Fruit fly (Drosophila melanogaster) whole organism, embryonic: ENCODE results near the gene Adsl.

ENCODE experiments used
- Abd-B ChIP-seq: fragments of 200-800 bp; sonication (Bioruptor generic); optimal IDR thresholded peaks from 2 replicates; lab custom pipeline; 2018; ENCODE audit warnings: missing biosample characterization, mild to moderate bottlenecking, missing genetic modification characterization, moderate library complexity
- Ada2b ChIP-seq: fragments of 200-800 bp; sonication (Bioruptor generic); IDR thresholded peaks from 2 replicates; pipeline ENCODE4 v1.3.6; 2022; ENCODE audit warnings: missing biosample characterization, missing genetic modification characterization
- Atf-2 ChIP-seq: fragments of 200-800 bp; sonication (Bioruptor generic); optimal IDR thresholded peaks from 2 replicates; lab custom pipeline; 2016; ENCODE audit warnings: missing biosample characterization, missing genetic modification characterization
- CG10366 ChIP-seq: fragments of 200-800 bp; sonication (Bioruptor generic); IDR thresholded peaks from 2 replicates; pipeline ENCODE4 v1.3.6; 2022; ENCODE audit warnings: missing biosample characterization, missing genetic modification characterization
- CG10431 ChIP-seq: fragments of 200-800 bp; sonication (Bioruptor generic); optimal IDR thresholded peaks from 3 replicates; lab custom pipeline; 2018; ENCODE audit warnings: missing biosample characterization, mild to moderate bottlenecking, missing genetic modification characterization
- CG11560 ChIP-seq: fragments of 200-800 bp; sonication (Bioruptor generic); IDR thresholded peaks from 3 replicates; pipeline ENCODE4 v1.3.6; 2022; ENCODE audit warnings: missing biosample characterization, missing genetic modification characterization
- CG12219 ChIP-seq: fragments of 200-800 bp; sonication (Bioruptor generic); optimal IDR thresholded peaks from 3 replicates; lab custom pipeline; 2018; ENCODE audit warnings: missing biosample characterization, mild to moderate bottlenecking, missing genetic modification characterization
- CG14667 ChIP-seq: fragments of 200-800 bp; sonication (Bioruptor generic); IDR thresholded peaks from 2 replicates; pipeline ENCODE4 v1.3.6; 2022; ENCODE audit warnings: missing biosample characterization, missing genetic modification characterization
- CG15479 ChIP-seq: fragments of 200-800 bp; sonication (Bioruptor generic); optimal IDR thresholded peaks from 3 replicates; lab custom pipeline; 2019; ENCODE audit warnings: missing biosample characterization, mild to moderate bottlenecking, missing genetic modification characterization, moderate library complexity
- CG16813 ChIP-seq: fragments of 200-800 bp; sonication (Bioruptor generic); IDR thresholded peaks from 3 replicates; pipeline ENCODE4 v1.3.6; 2022; ENCODE audit warnings: missing biosample characterization, missing genetic modification characterization; ENCODE audit not compliant: partially characterized antibody
- CG17328 ChIP-seq: fragments of 200-800 bp; sonication (Bioruptor generic); IDR thresholded peaks from 2 replicates; pipeline ENCODE4 v1.3.6; 2022; ENCODE audit warnings: missing biosample characterization, missing genetic modification characterization
- CG17359 ChIP-seq: fragments of 200-800 bp; sonication (Bioruptor generic); optimal IDR thresholded peaks from 3 replicates; lab custom pipeline; 2018; ENCODE audit warnings: missing biosample characterization, mild to moderate bottlenecking, missing genetic modification characterization, moderate library complexity
- CG1792 ChIP-seq: fragments of 200-800 bp; sonication (Bioruptor generic); optimal IDR thresholded peaks from 2 replicates; lab custom pipeline; 2016; ENCODE audit warnings: missing biosample characterization, missing genetic modification characterization
- CG18262 ChIP-seq: fragments of 200-800 bp; optimal IDR thresholded peaks from 3 replicates; lab custom pipeline; 2019; ENCODE audit warnings: missing biosample characterization, mild to moderate bottlenecking, missing genetic modification characterization, moderate library complexity
- CG30431 ChIP-seq: fragments of 200-800 bp; sonication (Bioruptor generic); optimal IDR thresholded peaks from 2 replicates; lab custom pipeline; 2017; ENCODE audit warnings: missing biosample characterization, missing genetic modification characterization
- CG3163 ChIP-seq: fragments of 200-800 bp; sonication (Bioruptor generic); optimal IDR thresholded peaks from 3 replicates; lab custom pipeline; 2016; ENCODE audit warnings: missing biosample characterization, missing genetic modification characterization
- CG43689 ChIP-seq: fragments of 200-800 bp; sonication (Bioruptor generic); IDR thresholded peaks from 2 replicates; pipeline ENCODE4 v1.3.6; 2022; ENCODE audit warnings: missing biosample characterization, missing genetic modification characterization
- CG4424 ChIP-seq: fragments of 200-800 bp; sonication (Bioruptor generic); optimal IDR thresholded peaks from 3 replicates; lab custom pipeline; 2016; ENCODE audit warnings: missing biosample characterization, missing genetic modification characterization
- CG6854 ChIP-seq: fragments of 200-800 bp; sonication (Bioruptor generic); optimal IDR thresholded peaks from 3 replicates; lab custom pipeline; 2017; ENCODE audit warnings: missing biosample characterization, mild to moderate bottlenecking, missing genetic modification characterization
- CG7556 ChIP-seq: fragments of 200-800 bp; sonication (Bioruptor generic); optimal IDR thresholded peaks from 2 replicates; lab custom pipeline; 2017; ENCODE audit warnings: missing biosample characterization, mild to moderate bottlenecking, missing genetic modification characterization
- CG7839 ChIP-seq: fragments of 200-800 bp; sonication (Bioruptor generic); optimal IDR thresholded peaks from 3 replicates; lab custom pipeline; 2018; ENCODE audit warnings: missing biosample characterization, mild to moderate bottlenecking, missing genetic modification characterization, moderate library complexity
- CG8944 ChIP-seq: fragments of 200-800 bp; sonication (Bioruptor generic); optimal IDR thresholded peaks from 3 replicates; lab custom pipeline; 2016; ENCODE audit warnings: missing biosample characterization, missing genetic modification characterization
- CG9609 ChIP-seq: fragments of 200-800 bp; sonication (Bioruptor generic); optimal IDR thresholded peaks from 3 replicates; lab custom pipeline; 2016; ENCODE audit warnings: missing biosample characterization, missing genetic modification characterization
- Dbx ChIP-seq: fragments of 200-800 bp; sonication (Bioruptor generic); IDR thresholded peaks from 3 replicates; pipeline ENCODE4 v1.3.6; 2022; ENCODE audit warnings: missing biosample characterization, missing genetic modification characterization
- Gsc ChIP-seq: fragments of 200-800 bp; sonication (Bioruptor generic); IDR thresholded peaks from 2 replicates; pipeline ENCODE4 v1.3.6; 2022; ENCODE audit warnings: missing biosample characterization, missing genetic modification characterization
- HmgD ChIP-seq: fragments of 200-800 bp; sonication (Bioruptor generic); optimal IDR thresholded peaks from 3 replicates; lab custom pipeline; 2016; ENCODE audit warnings: missing biosample characterization, missing genetic modification characterization
- Hmx ChIP-seq: fragments of 200-800 bp; sonication (Bioruptor generic); optimal IDR thresholded peaks from 2 replicates; lab custom pipeline; 2016; ENCODE audit warnings: missing biosample characterization, missing genetic modification characterization
- Lpt ChIP-seq: fragments of >200 bp; optimal IDR thresholded peaks from 2 replicates; lab custom pipeline; 2018; ENCODE audit warnings: missing biosample characterization, missing genetic modification characterization
- Meics ChIP-seq: fragments of 200-800 bp; sonication (Bioruptor generic); optimal IDR thresholded peaks from 2 replicates; lab custom pipeline; 2017; ENCODE audit warnings: missing biosample characterization, mild to moderate bottlenecking, missing genetic modification characterization
- Optix ChIP-seq: fragments of 200-800 bp; sonication (Bioruptor generic); IDR thresholded peaks from 3 replicates; pipeline ENCODE4 v1.3.6; 2022; ENCODE audit warnings: missing biosample characterization, missing genetic modification characterization
- Sox100B ChIP-seq: fragments of 200-800 bp; sonication (Bioruptor generic); optimal IDR thresholded peaks from 3 replicates; lab custom pipeline; 2018; ENCODE audit warnings: missing biosample characterization, mild to moderate bottlenecking, missing genetic modification characterization
- Sry-β ChIP-seq: fragments of 200-800 bp; sonication (Bioruptor generic); optimal IDR thresholded peaks from 2 replicates; lab custom pipeline; 2018; ENCODE audit warnings: missing biosample characterization, mild to moderate bottlenecking, missing genetic modification characterization, moderate library complexity
- bcd ChIP-seq: fragments of 200-800 bp; sonication (Bioruptor generic); optimal IDR thresholded peaks from 2 replicates; lab custom pipeline; 2017; ENCODE audit warnings: missing biosample characterization, mild to moderate bottlenecking, missing genetic modification characterization
- cwo ChIP-seq: fragments of 200-800 bp; sonication (Bioruptor generic); optimal IDR thresholded peaks from 3 replicates; lab custom pipeline; 2017; ENCODE audit warnings: missing biosample characterization, missing genetic modification characterization, mild to moderate bottlenecking, moderate library complexity, missing genetic modification reagents
- exex ChIP-seq: fragments of 200-800 bp; sonication (Bioruptor generic); optimal IDR thresholded peaks from 4 replicates; lab custom pipeline; 2018; ENCODE audit warnings: missing biosample characterization, mild to moderate bottlenecking, missing genetic modification characterization, moderate library complexity
- hbn ChIP-seq: fragments of 200-800 bp; sonication (Bioruptor generic); IDR thresholded peaks from 2 replicates; pipeline ENCODE4 v1.3.6; 2022; ENCODE audit warnings: missing biosample characterization, missing genetic modification characterization; ENCODE audit not compliant: partially characterized antibody
- insv ChIP-seq, 2 experiments: fragments of 200-800 bp; sonication (Bioruptor generic); optimal IDR thresholded peaks; 3 replicates each; lab custom pipeline; 2016 to 2018; ENCODE audit warnings: missing biosample characterization in 2 of 2, missing genetic modification characterization in 2 of 2
- lola ChIP-seq, 3 experiments: fragments of >200 bp in 2 of 3; fragments of 200-800 bp in 1 of 3; sonication (Bioruptor generic) in 1 of 3; optimal IDR thresholded peaks; 2 replicates each; lab custom pipeline; 2017 to 2019; ENCODE audit warnings: missing biosample characterization in 3 of 3, missing genetic modification characterization in 3 of 3, mild to moderate bottlenecking in 1 of 3, moderate library complexity in 1 of 3
- nau ChIP-seq: fragments of 200-800 bp; sonication (Bioruptor generic); optimal IDR thresholded peaks from 3 replicates; lab custom pipeline; 2017; ENCODE audit warnings: missing biosample characterization, mild to moderate bottlenecking, missing genetic modification characterization, missing genetic modification reagents
- onecut ChIP-seq: fragments of 200-800 bp; sonication (Bioruptor generic); IDR thresholded peaks from 2 replicates; pipeline ENCODE4 v1.3.6; 2022; ENCODE audit warnings: missing biosample characterization, missing genetic modification characterization
- phol ChIP-seq: fragments of 200-800 bp; sonication (Bioruptor generic); optimal IDR thresholded peaks from 3 replicates; lab custom pipeline; 2018; ENCODE audit warnings: missing biosample characterization, mild to moderate bottlenecking, missing genetic modification characterization, moderate library complexity
- pita ChIP-seq: fragments of 200-800 bp; sonication (Bioruptor generic); optimal IDR thresholded peaks from 2 replicates; lab custom pipeline; 2017; ENCODE audit warnings: missing biosample characterization, mild to moderate bottlenecking, missing genetic modification characterization
- prd ChIP-seq, 3 experiments: fragments of >200 bp in 2 of 3; fragments of 200-800 bp in 1 of 3; sonication (Bioruptor generic) in 1 of 3; optimal IDR thresholded peaks in 2 of 3; IDR thresholded peaks in 1 of 3; 2 replicates in 2 of 3; 3 replicates in 1 of 3; pipeline versions ENCODE4 v1.3.6 to Lab custom; 2017 to 2022; ENCODE audit warnings: missing biosample characterization in 1 of 3, missing genetic modification characterization in 1 of 3
- sens ChIP-seq: fragments of 200-800 bp; sonication (Bioruptor generic); peaks from one replicate; lab custom pipeline; 2016; ENCODE audit warnings: missing biosample characterization, missing genetic modification characterization
- sisA ChIP-seq: fragments of 200-800 bp; sonication (Bioruptor generic); IDR thresholded peaks from 2 replicates; pipeline ENCODE4 v1.3.6; 2022; ENCODE audit warnings: missing biosample characterization, missing genetic modification characterization
- sna ChIP-seq: fragments of 200-800 bp; sonication (Bioruptor generic); IDR thresholded peaks from 2 replicates; pipeline ENCODE4 v1.3.6; 2022; ENCODE audit warnings: missing biosample characterization, missing genetic modification characterization; ENCODE audit not compliant: partially characterized antibody
- sr ChIP-seq: fragments of 200-800 bp; sonication (Bioruptor generic); IDR thresholded peaks from 3 replicates; pipeline ENCODE4 v1.3.6; 2022; ENCODE audit warnings: missing biosample characterization, missing genetic modification characterization
- stc ChIP-seq: fragments of 200-800 bp; sonication (Bioruptor generic); IDR thresholded peaks from 2 replicates; pipeline ENCODE4 v1.3.6; 2022; ENCODE audit warnings: missing biosample characterization, missing genetic modification characterization
- trh ChIP-seq: fragments of 200-800 bp; sonication (Bioruptor generic); optimal IDR thresholded peaks from 2 replicates; lab custom pipeline; 2016; ENCODE audit warnings: missing biosample characterization, missing genetic modification characterization
- ttk ChIP-seq: fragments of 200-800 bp; sonication (Bioruptor generic); IDR thresholded peaks from 2 replicates; pipeline ENCODE4 v2.1.2; 2022; ENCODE audit warnings: missing biosample characterization, missing genetic modification characterization
- twi ChIP-seq: fragments of 200-800 bp; optimal IDR thresholded peaks from 2 replicates; lab custom pipeline; 2019; ENCODE audit warnings: missing biosample characterization, mild to moderate bottlenecking, missing genetic modification characterization, moderate library complexity

Adsl gene

dm6 chr3R:17060244-17060664 is 39.3 kb upstream of the Adsl start (continued):
- TF ChIP-seq pita (GFP tag; lab: Kevin White, UChicago) (no peak), HmgD (GFP tag; lab: Kevin White, UChicago) (no peak), prd (optimal IDR thresholded peaks at IDR 0.05; lab: Kevin White, UChicago) (no peak), prd (GFP tag; IDR thresholded peaks at IDR 0.05; lab: Robert Waterston, UW) (0 out of 3 replicates have a peak, but pooled peaks have one; percentile 32), Gsc (GFP tag; lab: Robert Waterston, UW) (no peak), CG14667 (GFP tag; lab: Robert Waterston, UW) (no peak), twi (tag; lab: Kevin White, UChicago) (no peak), CG17359 (tag; lab: Kevin White, UChicago) (peak; percentile 61), Sox100B (GFP tag; lab: Kevin White, UChicago) (peak; percentile 78), Abd-B (GFP tag; lab: Kevin White, UChicago) (peak; percentile 8), CG30431 (GFP tag; lab: Kevin White, UChicago) (no peak), exex (tag; lab: Kevin White, UChicago) (no peak), CG4424 (peak; percentile 67), sr (GFP tag; lab: Robert Waterston, UW) (no peak), Dbx (GFP tag; lab: Robert Waterston, UW) (no peak), insv (GFP tag; optimal IDR thresholded peaks at IDR 0.05; lab: Kevin White, UChicago) (no peak), CG6854 (GFP tag; lab: Kevin White, UChicago) (no peak), CG43689 (GFP tag; lab: Robert Waterston, UW) (no peak), Ada2b (GFP tag; lab: Robert Waterston, UW) (0 out of 2 replicates have a peak, but pooled peaks have one; percentile 9), CG8944 (GFP tag; lab: Kevin White, UChicago) (no peak), Atf-2 (GFP tag; lab: Kevin White, UChicago) (no peak), sisA (GFP tag; lab: Robert Waterston, UW) (0 out of 2 replicates have a peak, but pooled peaks have one; percentile 10), nau (peak; percentile 35), CG1792 (GFP tag; lab: Kevin White, UChicago) (no peak), trh (GFP tag; lab: Kevin White, UChicago) (no peak), sens (GFP tag; lab: Kevin White, UChicago) (peak; percentile 94), lola (GFP tag; optimal IDR thresholded peaks at IDR 0.05; lab: Kevin White, UChicago) (peak in 1 of 3 experiments; percentile 53), CG16813 (GFP tag; lab: Robert Waterston, UW) (no peak), CG10366 (GFP tag; lab: Robert Waterston, UW) (no peak), sna (GFP tag; lab: Robert Waterston, UW) (no peak), CG12219 (GFP tag; lab: Kevin White, UChicago) (no peak), CG18262 (tag; lab: Kevin White, UChicago) (peak; percentile 79), CG3163 (GFP tag; lab: Kevin White, UChicago) (no peak), CG9609 (peak; percentile 43), ttk (no peak), Hmx (GFP tag; lab: Kevin White, UChicago) (no peak), Lpt (GFP tag; lab: Kevin White, UChicago) (no peak), hbn (GFP tag; lab: Robert Waterston, UW) (no peak), bcd (GFP tag; lab: Kevin White, UChicago) (peak; percentile 47), CG17328 (peak; percentile 21; the same call in 1 of the 2 replicates), Meics (peak; percentile 57), phol (peak; percentile 66), Optix (GFP tag; lab: Robert Waterston, UW) (no peak), cwo (GFP tag; lab: Kevin White, UChicago) (no peak), CG15479 (GFP tag; lab: Kevin White, UChicago) (no peak), CG7839 (tag; lab: Kevin White, UChicago) (peak; percentile 62), CG10431 (GFP tag; lab: Kevin White, UChicago) (peak; percentile 22), CG11560 (tag; lab: Robert Waterston, UW) (no peak), stc (GFP tag; lab: Robert Waterston, UW) (no peak), onecut (no peak), Sry-β (GFP tag; lab: Kevin White, UChicago) (no peak), CG7556 (GFP tag; lab: Kevin White, UChicago) (peak; percentile 79)
